Worm (Caenorhabditis elegans) whole organism, late embryonic: ENCODE data around the gene F21C10.5.

Source experiments
- C08G9.2 ChIP-seq: sonication (generic microtip); optimal IDR thresholded peaks from 2 replicates; lab custom pipeline; 2016; ENCODE audit warnings: mild to moderate bottlenecking, missing genetic modification characterization, moderate library complexity, missing compliant biosample characterization
- C38D4.7 ChIP-seq: fragments of 200-800 bp; sonication (Bioruptor generic); optimal IDR thresholded peaks from 2 replicates; lab custom pipeline; 2018; ENCODE audit warnings: mild to moderate bottlenecking, missing genetic modification characterization, moderate library complexity, missing compliant biosample characterization
- ahr-1 ChIP-seq: sonication (generic microtip); optimal IDR thresholded peaks from 2 replicates; lab custom pipeline; 2016; ENCODE audit warnings: missing genetic modification characterization, missing compliant biosample characterization
- ama-1 ChIP-seq: fragments of 150-350 bp; optimal IDR thresholded peaks from 2 replicates; lab custom pipeline; 2014
- ceh-14 ChIP-seq: sonication (generic microtip); optimal IDR thresholded peaks from 2 replicates; lab custom pipeline; 2016; ENCODE audit warnings: missing genotype, missing genetic modification characterization, missing compliant biosample characterization
- ceh-2 ChIP-seq: sonication (generic microtip); optimal IDR thresholded peaks from 2 replicates; lab custom pipeline; 2016; ENCODE audit warnings: missing genotype, missing genetic modification characterization, missing compliant biosample characterization
- ceh-30 ChIP-seq: fragments of 150-350 bp; optimal IDR thresholded peaks from 2 replicates; lab custom pipeline; 2014; ENCODE audit warnings: missing biosample characterization, missing genetic modification characterization
- ceh-31 ChIP-seq: sonication (generic microtip); optimal IDR thresholded peaks from 2 replicates; lab custom pipeline; 2016; ENCODE audit warnings: missing genetic modification characterization, missing compliant biosample characterization
- ceh-45 ChIP-seq: fragments of 200-800 bp; sonication (Bioruptor generic); IDR thresholded peaks from 2 replicates; pipeline ENCODE4 v1.3.6; 2022; ENCODE audit warnings: missing genetic modification reagents, missing genetic modification characterization, missing compliant biosample characterization
- che-1 ChIP-seq: sonication (generic microtip); optimal IDR thresholded peaks from 2 replicates; lab custom pipeline; 2016; ENCODE audit warnings: mild to moderate bottlenecking, missing genetic modification characterization, missing compliant biosample characterization
- elt-2 ChIP-seq: sonication (generic microtip); optimal IDR thresholded peaks from 2 replicates; lab custom pipeline; 2016; ENCODE audit warnings: missing genetic modification reagents, missing genetic modification characterization, missing compliant biosample characterization
- fax-1 ChIP-seq: sonication (generic microtip); optimal IDR thresholded peaks from 2 replicates; lab custom pipeline; 2016; ENCODE audit warnings: missing genotype, missing genetic modification characterization, missing compliant biosample characterization
- gmeb-2 ChIP-seq: sonication (generic microtip); optimal IDR thresholded peaks from 2 replicates; lab custom pipeline; 2016; ENCODE audit warnings: missing genetic modification characterization, inconsistent platforms, missing compliant biosample characterization
- hlh-15 ChIP-seq: sonication (generic microtip); optimal IDR thresholded peaks from 2 replicates; lab custom pipeline; 2016; ENCODE audit warnings: missing genetic modification characterization, missing compliant biosample characterization
- hlh-30 ChIP-seq: sonication (generic microtip); optimal IDR thresholded peaks from 2 replicates; lab custom pipeline; 2017; ENCODE audit warnings: antibody characterized with exemption, missing genetic modification characterization, missing compliant biosample characterization; ENCODE audit not compliant: insufficient read depth
- hlh-6 ChIP-seq: sonication (generic microtip); optimal IDR thresholded peaks from 2 replicates; lab custom pipeline; 2016; ENCODE audit warnings: missing genotype, missing genetic modification characterization, missing compliant biosample characterization
- hlh-8 ChIP-seq: sonication (generic microtip); optimal IDR thresholded peaks from 2 replicates; lab custom pipeline; 2016; ENCODE audit warnings: missing genotype, missing genetic modification characterization, missing compliant biosample characterization
- lim-6 ChIP-seq: sonication (generic microtip); optimal IDR thresholded peaks from 2 replicates; lab custom pipeline; 2016; ENCODE audit warnings: missing genetic modification characterization, missing compliant biosample characterization
- madf-2 ChIP-seq: sonication (generic microtip); optimal IDR thresholded peaks from 2 replicates; lab custom pipeline; 2017; ENCODE audit warnings: missing genetic modification characterization, missing compliant biosample characterization
- mec-3 ChIP-seq: sonication (generic microtip); optimal IDR thresholded peaks from 2 replicates; lab custom pipeline; 2016; ENCODE audit warnings: borderline replicate concordance, missing genetic modification characterization, missing compliant biosample characterization
- nhr-232 ChIP-seq: sonication (generic microtip); optimal IDR thresholded peaks from 2 replicates; lab custom pipeline; 2016; ENCODE audit warnings: missing genetic modification characterization, missing compliant biosample characterization
- odd-2 ChIP-seq: sonication (generic microtip); optimal IDR thresholded peaks from 2 replicates; lab custom pipeline; 2017; ENCODE audit warnings: antibody characterized with exemption, mild to moderate bottlenecking, missing genetic modification characterization, missing compliant biosample characterization
- pag-3 ChIP-seq: sonication (generic microtip); optimal IDR thresholded peaks from 2 replicates; lab custom pipeline; 2016; ENCODE audit warnings: missing compliant biosample characterization, missing genetic modification characterization, borderline replicate concordance
- pat-9 ChIP-seq: fragments of 200-800 bp; sonication (Bioruptor generic); optimal IDR thresholded peaks from 2 replicates; lab custom pipeline; 2018; ENCODE audit warnings: mild to moderate bottlenecking, missing genetic modification characterization, moderate library complexity, missing compliant biosample characterization
- pha-2 ChIP-seq: sonication (generic microtip); optimal IDR thresholded peaks from 2 replicates; lab custom pipeline; 2017; ENCODE audit warnings: mild to moderate bottlenecking, missing genetic modification characterization, missing compliant biosample characterization
- ref-2 ChIP-seq: sonication (generic microtip); optimal IDR thresholded peaks from 2 replicates; lab custom pipeline; 2016; ENCODE audit warnings: missing genetic modification characterization, missing compliant biosample characterization
- sdc-2 ChIP-seq: sonication (generic microtip); optimal IDR thresholded peaks from 2 replicates; lab custom pipeline; 2016; ENCODE audit warnings: missing genotype, missing genetic modification characterization, missing compliant biosample characterization
- sox-2 ChIP-seq: fragments of 200-800 bp; sonication (Bioruptor generic); IDR thresholded peaks from 2 replicates; pipeline ENCODE4 v1.3.6; 2022; ENCODE audit warnings: missing genetic modification reagents, missing genetic modification characterization, missing compliant biosample characterization
- tbx-2 ChIP-seq: sonication (generic microtip); optimal IDR thresholded peaks from 2 replicates; lab custom pipeline; 2016; ENCODE audit warnings: missing genetic modification characterization, missing compliant biosample characterization
- tbx-7 ChIP-seq: sonication (generic microtip); optimal IDR thresholded peaks from 2 replicates; lab custom pipeline; 2016; ENCODE audit warnings: missing genotype, missing genetic modification characterization, missing compliant biosample characterization
- unc-3 ChIP-seq, 2 experiments: fragments of 200-800 bp in 1 of 2; sonication (Bioruptor generic) in 1 of 2; sonication (generic microtip) in 1 of 2; conservative IDR thresholded peaks in 1 of 2; optimal IDR thresholded peaks in 1 of 2; 2 replicates each; pipeline versions ENCODE4 v1.3.6 to Lab custom; 2016 to 2022; ENCODE audit warnings: missing compliant biosample characterization in 2 of 2, missing genetic modification characterization in 2 of 2, missing genetic modification reagents in 1 of 2
- unc-42 ChIP-seq: sonication (generic microtip); optimal IDR thresholded peaks from 2 replicates; lab custom pipeline; 2016; ENCODE audit warnings: missing genotype, missing genetic modification characterization, missing compliant biosample characterization
- unc-86 ChIP-seq: sonication (generic microtip); optimal IDR thresholded peaks from 2 replicates; lab custom pipeline; 2016; ENCODE audit warnings: missing genetic modification characterization, missing compliant biosample characterization
- zip-5 ChIP-seq: sonication (generic microtip); optimal IDR thresholded peaks from 2 replicates; lab custom pipeline; 2016; ENCODE audit warnings: missing genetic modification characterization, missing compliant biosample characterization
- ztf-16 ChIP-seq: sonication (generic microtip); optimal IDR thresholded peaks from 2 replicates; lab custom pipeline; 2017; ENCODE audit warnings: missing genetic modification characterization, missing compliant biosample characterization

The F21C10.5 gene

DNA sequence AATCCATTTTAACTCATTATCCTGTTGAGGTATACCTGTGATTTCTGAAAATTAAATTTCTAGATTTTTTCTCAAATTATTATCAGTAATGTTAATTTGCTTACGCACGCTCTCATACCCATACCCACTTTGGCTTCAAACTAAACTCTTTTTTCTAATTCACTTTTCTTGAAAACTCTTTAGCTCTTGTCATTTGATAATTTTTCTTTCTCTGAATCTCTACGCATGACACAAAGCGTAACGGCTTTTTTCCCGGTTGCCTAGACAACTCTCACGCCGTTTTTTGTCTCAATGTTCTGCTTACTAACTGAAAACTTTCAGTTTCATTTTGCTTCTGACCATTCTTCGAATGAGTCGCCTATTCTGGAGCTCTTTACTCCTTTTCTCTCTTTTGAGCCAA, 8.5 kb downstream of the F21C10.5 start, which contains the start of gene B0222.1:
TSS of gene B0222.1 (plus strand) at position 306 of the 400 bp plus-strand sequence.
- TF ChIP-seq ztf-16 = no peak
- TF ChIP-seq ref-2 (tag; lab: Kevin White, UChicago) = no peak
- no peak for TF ChIP-seq unc-86 (tag; lab: Kevin White, UChicago)
- TF ChIP-seq unc-3 (GFP tag; conservative IDR thresholded peaks at IDR 0.05; lab: Robert Waterston, UW) = no peak
- no peak for TF ChIP-seq unc-3 (tag; optimal IDR thresholded peaks at IDR 0.05; lab: Kevin White, UChicago)
- TF ChIP-seq pha-2 (tag; lab: Kevin White, UChicago) = no peak
- no peak for TF ChIP-seq ceh-30 (tag; lab: Kevin White, UChicago)
- TF ChIP-seq hlh-15 = no peak
- TF ChIP-seq ceh-2 = no peak

DNA sequence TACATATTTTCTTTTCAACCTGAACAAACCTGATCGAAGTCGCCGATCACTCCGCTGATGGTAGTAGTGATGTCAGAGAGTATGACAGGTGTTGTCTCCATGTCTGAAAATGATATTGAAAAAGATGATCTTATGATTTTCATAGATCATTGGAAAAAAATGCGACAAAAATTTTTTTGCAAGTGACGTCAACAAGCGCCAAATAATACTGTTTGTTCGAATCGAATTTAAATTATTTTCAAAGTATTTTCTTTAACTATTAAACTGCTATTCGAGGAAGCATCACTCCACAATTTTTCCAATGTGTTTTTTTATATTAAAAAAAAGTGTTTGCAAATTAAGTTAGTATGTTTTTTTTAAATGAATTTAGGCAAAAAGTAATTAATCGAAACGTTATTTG, 12.2 kb downstream of the F21C10.5 start, which contains the start of gene pitr-2:
TSS of gene pitr-2 (minus strand) at position 101 of the 400 bp plus-strand sequence.
- TF ChIP-seq pha-2 (tag; lab: Kevin White, UChicago) (no peak), hlh-8 (no peak), hlh-6 (no peak), che-1 (tag; lab: Kevin White, UChicago) (no peak), sox-2 (GFP tag; lab: Robert Waterston, UW) (no peak), mec-3 (tag; lab: Kevin White, UChicago) (no peak), ceh-14 (tag; lab: Kevin White, UChicago) (no peak), lim-6 (tag; lab: Kevin White, UChicago) (no peak), zip-5 (tag; lab: Kevin White, UChicago) (no peak), ahr-1 (tag; lab: Kevin White, UChicago) (no peak), pag-3 (no peak), ceh-31 (tag; lab: Kevin White, UChicago) (no peak), ceh-45 (GFP tag; lab: Robert Waterston, UW) (no peak), tbx-7 (tag; lab: Kevin White, UChicago) (no peak), unc-42 (tag; lab: Kevin White, UChicago) (no peak), sdc-2 (no peak), hlh-30 (tag; lab: Kevin White, UChicago) (no peak), pat-9 (tag; lab: Kevin White, UChicago) (no peak)

DNA sequence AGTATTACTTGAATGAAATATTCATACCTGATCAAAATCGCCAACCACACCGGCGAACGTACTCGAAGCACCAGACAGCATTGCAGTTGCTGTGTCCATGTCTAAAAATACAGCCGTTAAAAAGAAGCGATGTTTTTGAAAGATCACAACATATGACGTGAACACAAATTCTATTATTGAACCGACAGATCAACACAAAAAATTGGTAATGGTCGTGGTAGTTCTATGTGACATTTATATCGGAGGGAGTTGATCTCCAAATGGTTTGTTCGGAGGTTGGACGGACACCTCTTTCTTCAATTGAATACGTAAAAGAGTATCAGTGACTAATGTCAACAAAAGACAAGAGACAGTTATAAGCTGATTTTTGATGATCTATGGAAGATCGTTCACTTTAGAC, 15.9 kb downstream of the F21C10.5 start, which contains the start of gene pitr-3:
TSS of gene pitr-3 (minus strand) at position 101 of the 400 bp plus-strand sequence.
- TF ChIP-seq ama-1 (lab: Kevin White, UChicago) (no peak), odd-2 (no peak), sox-2 (GFP tag; lab: Robert Waterston, UW) (no peak), unc-42 (tag; lab: Kevin White, UChicago) (no peak), elt-2 (tag; lab: Kevin White, UChicago) (no peak), ceh-30 (tag; lab: Kevin White, UChicago) (no peak), nhr-232 (no peak)
- TF ChIP-seq, all 69 proteins: peak for 0

DNA sequence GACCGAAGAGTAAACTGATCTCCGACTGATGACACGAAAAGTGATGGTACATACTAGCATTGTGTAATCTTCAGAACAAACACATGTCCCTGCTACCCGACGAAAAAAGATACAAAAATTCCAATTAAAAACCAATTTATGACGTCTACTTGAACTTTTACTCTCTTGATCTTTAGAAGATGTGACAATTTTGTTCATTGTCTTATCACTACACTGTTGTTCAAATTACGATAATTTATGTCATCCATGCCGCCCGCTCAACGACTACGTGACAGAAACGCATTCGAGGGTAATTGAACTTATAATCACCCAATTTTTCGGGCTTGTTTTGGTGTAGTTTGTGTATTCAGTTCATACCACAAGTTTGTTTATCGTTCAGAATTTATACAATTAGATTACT, 18.5 kb downstream of the F21C10.5 start:
- TF ChIP-seq fax-1 (tag; lab: Kevin White, UChicago) = no peak
- no peak for TF ChIP-seq hlh-15

DNA sequence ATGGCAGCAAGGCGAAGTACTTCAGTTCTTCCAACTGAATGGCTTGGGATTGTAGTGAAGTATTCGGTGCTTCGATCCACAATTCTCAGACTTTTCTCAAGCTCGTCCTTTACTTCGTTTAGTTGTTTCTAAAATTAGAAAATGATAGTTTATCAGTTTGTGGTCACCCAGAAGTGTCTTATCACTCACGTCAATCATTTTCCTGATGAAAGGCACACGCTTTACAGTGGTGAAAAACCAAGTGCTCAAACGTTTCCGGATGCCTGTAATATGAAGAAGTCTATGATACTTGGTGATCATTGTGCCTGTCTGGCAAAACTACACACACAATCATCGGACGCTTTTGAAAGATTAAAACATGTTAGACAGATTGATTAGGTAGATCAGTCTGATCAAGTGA, 20.8 kb downstream of the F21C10.5 start:
- peak; percentile 19 for TF ChIP-seq elt-2 (tag; lab: Kevin White, UChicago)
- no peak for TF ChIP-seq gmeb-2 (tag; lab: Kevin White, UChicago)

DNA sequence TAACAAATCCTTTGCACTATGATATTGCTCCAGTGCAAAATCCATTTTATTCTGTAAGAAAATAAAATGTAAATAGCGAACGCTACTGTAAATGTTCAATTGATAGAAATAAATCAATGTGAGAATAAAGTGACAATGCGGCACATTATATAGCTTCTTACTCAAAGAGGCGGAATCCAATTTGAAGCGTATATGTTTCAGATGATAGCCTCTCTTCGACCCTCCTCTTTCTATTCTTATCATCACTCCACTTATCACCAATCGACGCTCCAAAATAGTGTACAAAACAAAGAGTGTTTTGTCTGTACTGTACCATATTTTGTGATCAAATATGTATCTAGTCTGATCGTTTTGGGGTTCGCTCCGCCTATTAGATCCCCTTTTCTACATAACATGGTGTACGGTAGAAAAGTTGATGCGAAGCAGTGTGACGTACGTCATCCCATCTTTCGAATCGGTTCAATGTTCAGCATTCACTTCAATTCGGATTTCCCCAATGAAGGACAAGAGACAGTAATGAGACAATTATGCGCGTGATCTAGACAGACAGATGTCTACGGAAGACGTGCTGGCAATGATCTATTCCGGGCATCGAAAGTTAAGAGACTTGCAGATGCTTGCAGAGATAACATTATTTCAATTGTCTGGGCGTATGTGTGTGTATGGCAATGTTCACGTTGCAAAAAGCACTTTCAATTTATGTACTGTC, 21.6 kb downstream of the F21C10.5 start, which contains the start of gene spl-2:
TSS of gene spl-2 (minus strand) at position 51 of the 709 bp plus-strand sequence.
- TF ChIP-seq C38D4.7 (GFP tag; lab: Kevin White, UChicago) = no peak
- no peak for TF ChIP-seq ceh-30 (tag; lab: Kevin White, UChicago)
- TF ChIP-seq elt-2 (tag; lab: Kevin White, UChicago) = peak; percentile 22
- TF ChIP-seq tbx-2 (tag; lab: Kevin White, UChicago) = no peak
- no peak for TF ChIP-seq unc-42 (tag; lab: Kevin White, UChicago)
- TF ChIP-seq C08G9.2 = no peak
- TF ChIP-seq ama-1 (lab: Kevin White, UChicago) = no peak
- TF ChIP-seq madf-2 (tag; lab: Kevin White, UChicago) = no peak
